Fruit fly (Drosophila melanogaster) whole organism, adult: ENCODE measurements around the gene CG18259.

Experiments
- CG14711 ChIP-seq: fragments of 200-800 bp; sonication (Bioruptor generic); optimal IDR thresholded peaks from 2 replicates; lab custom pipeline; 2018; ENCODE audit warnings: missing biosample characterization, mild to moderate bottlenecking, missing genetic modification characterization, moderate library complexity
- Crg-1 ChIP-seq: fragments of 200-800 bp; sonication (Bioruptor generic); optimal IDR thresholded peaks from 2 replicates; lab custom pipeline; 2016; ENCODE audit warnings: missing biosample characterization, missing genetic modification characterization
- kay ChIP-seq: fragments of 200-800 bp; sonication (Bioruptor generic); peaks from one replicate; lab custom pipeline; 2016; ENCODE audit warnings: missing biosample characterization, missing genetic modification characterization, borderline replicate concordance
- pad ChIP-seq: fragments of 200-800 bp; sonication (Bioruptor generic); optimal IDR thresholded peaks from 3 replicates; lab custom pipeline; 2017; ENCODE audit warnings: missing biosample characterization, missing genetic modification characterization, mild to moderate bottlenecking, moderate library complexity, missing genetic modification reagents
- toe ChIP-seq: fragments of 200-800 bp; sonication (Bioruptor generic); optimal IDR thresholded peaks from 2 replicates; lab custom pipeline; 2016; ENCODE audit warnings: missing biosample characterization, missing genetic modification characterization

dm6 chrX:18800167-18800566 lies 16.9 kb upstream of the CG18259 start:
- no peak for TF ChIP-seq Crg-1 (GFP tag; lab: Kevin White, UChicago)
- no peak for TF ChIP-seq pad (GFP tag; lab: Kevin White, UChicago)
- TF ChIP-seq toe, result no peak
- TF ChIP-seq CG14711 (tag; lab: Kevin White, UChicago), result no peak
- TF ChIP-seq kay (GFP tag; lab: Kevin White, UChicago), result no peak
